In the genomic region with DNA sequence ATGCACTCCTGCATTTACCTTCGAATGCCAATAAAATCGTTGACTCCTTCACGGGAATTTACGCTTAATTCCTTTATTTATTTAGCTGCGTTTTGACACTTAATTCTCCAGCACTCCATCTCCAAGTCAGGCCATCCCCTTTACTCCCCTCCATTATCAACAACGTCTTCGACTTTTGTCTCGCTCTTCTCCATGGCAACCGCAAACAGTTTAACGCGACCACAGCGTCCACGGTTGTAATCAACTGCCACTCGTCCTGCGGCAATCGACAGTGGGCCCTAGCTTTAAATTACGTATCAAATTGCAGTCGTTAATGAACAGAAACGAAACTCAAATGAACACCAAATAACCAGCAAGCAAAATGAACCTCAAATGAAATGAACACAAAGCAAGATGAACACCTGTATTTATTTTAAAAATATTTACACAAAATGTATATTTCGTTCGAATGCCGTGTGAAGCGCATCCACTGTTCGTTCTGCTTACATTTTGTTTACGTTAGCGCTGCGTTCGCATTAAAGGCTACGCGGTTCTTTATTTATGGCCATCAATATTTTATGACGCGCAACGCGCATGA, we compare ENCODE assay signal across 5 fruit fly cellular contexts.
A peak's percentile ranks its signal among the peaks of the same experiment; 100 is the strongest.
TF ChIP-seq lines count a peak whose summit lies in the region.

No protein-coding gene starts in this region.

- TF ChIP-seq CTCF in whole organism, embryonic (GFP tag; optimal IDR thresholded peaks at IDR 0.05; lab: Kevin White, UChicago), result no peak

TF ChIP-seq in whole organism, adult, 20 proteins besides CTCF, POLR2A, EP300 and RAD21:
- TF ChIP-seq tj (GFP tag; optimal IDR thresholded peaks at IDR 0.05; lab: Kevin White, UChicago), result peak; percentile 17
- no peak for TF ChIP-seq bab1 (GFP tag; optimal IDR thresholded peaks at IDR 0.05; lab: Kevin White, UChicago)
- TF ChIP-seq CG12768 (GFP tag; optimal IDR thresholded peaks at IDR 0.05; lab: Kevin White, UChicago), result no peak

TF ChIP-seq in whole organism, embryonic, 481 proteins besides CTCF, POLR2A, EP300 and RAD21 (continues in another document):
- TF ChIP-seq Meics (GFP tag; optimal IDR thresholded peaks at IDR 0.05; lab: Kevin White, UChicago), result peak; percentile 20
- TF ChIP-seq cad (GFP tag; optimal IDR thresholded peaks at IDR 0.05; lab: Kevin White, UChicago), result no peak
- peak; percentile 24 for TF ChIP-seq PHDP (tag; optimal IDR thresholded peaks at IDR 0.05; lab: Kevin White, UChicago)
- peak; percentile 84 for TF ChIP-seq Med (GFP tag; lab: Kevin White, UChicago)
- peak; percentile 33 for TF ChIP-seq lab (GFP tag; optimal IDR thresholded peaks at IDR 0.05; lab: Kevin White, UChicago)
- peak; percentile 23 for TF ChIP-seq CG7839 (tag; optimal IDR thresholded peaks at IDR 0.05; lab: Kevin White, UChicago)
- TF ChIP-seq CG18599 (GFP tag; optimal IDR thresholded peaks at IDR 0.05; lab: Kevin White, UChicago), result peak; percentile 63
- TF ChIP-seq abd-A (tag; optimal IDR thresholded peaks at IDR 0.05; lab: Kevin White, UChicago), result peak; percentile 52
- no peak for TF ChIP-seq CG13296 (GFP tag; optimal IDR thresholded peaks at IDR 0.05; lab: Kevin White, UChicago)
- TF ChIP-seq CG15514 (GFP tag; optimal IDR thresholded peaks at IDR 0.05; lab: Kevin White, UChicago), result peak; percentile 6
- peak; percentile 6 for TF ChIP-seq Hmr (GFP tag; optimal IDR thresholded peaks at IDR 0.05; lab: Kevin White, UChicago)
- no peak for TF ChIP-seq slp2 (GFP tag; optimal IDR thresholded peaks at IDR 0.05; lab: Kevin White, UChicago)
- no peak for TF ChIP-seq BEAF-32 (GFP tag; optimal IDR thresholded peaks at IDR 0.05; lab: Kevin White, UChicago)
- TF ChIP-seq Deaf1 (tag; optimal IDR thresholded peaks at IDR 0.05; lab: Kevin White, UChicago), result peak; percentile 0
- peak; percentile 2 for TF ChIP-seq BtbVII (GFP tag; optimal IDR thresholded peaks at IDR 0.05; lab: Kevin White, UChicago)
- TF ChIP-seq Abd-B (GFP tag; optimal IDR thresholded peaks at IDR 0.05; lab: Kevin White, UChicago), result peak; percentile 17
- TF ChIP-seq CG10979 (tag; optimal IDR thresholded peaks at IDR 0.05; lab: Kevin White, UChicago), result peak; percentile 9
- TF ChIP-seq Sox102F (GFP tag; optimal IDR thresholded peaks at IDR 0.05; lab: Kevin White, UChicago), result peak; percentile 14
- peak; percentile 52 for TF ChIP-seq Fer1 (GFP tag; optimal IDR thresholded peaks at IDR 0.05; lab: Kevin White, UChicago)
- TF ChIP-seq CG14667 (GFP tag; IDR thresholded peaks at IDR 0.05; lab: Robert Waterston, UW), result no peak

TF ChIP-seq in whole organism, prepupa, 60 proteins besides CTCF, POLR2A, EP300 and RAD21 (continues in another document):
- peak; percentile 70 for TF ChIP-seq esn (GFP tag; optimal IDR thresholded peaks at IDR 0.05; lab: Kevin White, UChicago)
- TF ChIP-seq CG32006 (GFP tag; optimal IDR thresholded peaks at IDR 0.05; lab: Kevin White, UChicago), result peak; percentile 70
- peak; percentile 49 for TF ChIP-seq CG8632 (GFP tag; optimal IDR thresholded peaks at IDR 0.05; lab: Kevin White, UChicago)
- TF ChIP-seq pdm3 (GFP tag; optimal IDR thresholded peaks at IDR 0.05; lab: Kevin White, UChicago), result peak; percentile 37
- TF ChIP-seq ss (GFP tag; optimal IDR thresholded peaks at IDR 0.05; lab: Kevin White, UChicago), result peak; percentile 77 to 85
- TF ChIP-seq dsx (GFP tag; optimal IDR thresholded peaks at IDR 0.05; lab: Kevin White, UChicago; ENCODE audit: poor library complexity, severe bottlenecking), result peak; percentile 87
- peak; percentile 43 for TF ChIP-seq OdsH (GFP tag; optimal IDR thresholded peaks at IDR 0.05; lab: Kevin White, UChicago)
- TF ChIP-seq Blimp-1 (GFP tag; optimal IDR thresholded peaks at IDR 0.05; lab: Kevin White, UChicago), result peak; percentile 10
- peak; percentile 79 for TF ChIP-seq CG6808 (GFP tag; optimal IDR thresholded peaks at IDR 0.05; lab: Kevin White, UChicago)
- no peak for TF ChIP-seq CG15336 (GFP tag; IDR thresholded peaks at IDR 0.05; lab: Robert Waterston, UW)
- peak; percentile 47 for TF ChIP-seq CG3919 (GFP tag; optimal IDR thresholded peaks at IDR 0.05; lab: Kevin White, UChicago)
- TF ChIP-seq Eip93F (GFP tag; optimal IDR thresholded peaks at IDR 0.05; lab: Kevin White, UChicago), result no peak
- 0 out of 2 replicates have a peak, but pooled peaks have one; percentile 8 for TF ChIP-seq CG11294 (GFP tag; IDR thresholded peaks at IDR 0.05; lab: Robert Waterston, UW)
- peak; percentile 68 for TF ChIP-seq CG10631 (GFP tag; optimal IDR thresholded peaks at IDR 0.05; lab: Kevin White, UChicago)
- TF ChIP-seq CG1621 (tag; optimal IDR thresholded peaks at IDR 0.05; lab: Kevin White, UChicago), result peak; percentile 81
- TF ChIP-seq CG9139 (GFP tag; optimal IDR thresholded peaks at IDR 0.05; lab: Kevin White, UChicago), result peak; percentile 52
- peak; percentile 21 for TF ChIP-seq CG11902 (GFP tag; optimal IDR thresholded peaks at IDR 0.05; lab: Kevin White, UChicago)
- TF ChIP-seq topi (GFP tag; optimal IDR thresholded peaks at IDR 0.05; lab: Kevin White, UChicago), result peak; percentile 74
- TF ChIP-seq eg (GFP tag; IDR thresholded peaks at IDR 0.05; lab: Robert Waterston, UW), result no peak
- TF ChIP-seq acj6 (GFP tag; optimal IDR thresholded peaks at IDR 0.05; lab: Kevin White, UChicago), result peak; percentile 53

TF ChIP-seq in whole organism, pupa, 21 proteins besides CTCF, POLR2A, EP300 and RAD21:
- TF ChIP-seq CG8159 (tag; optimal IDR thresholded peaks at IDR 0.05; lab: Kevin White, UChicago) (peak; percentile 85), D1 (tag; optimal IDR thresholded peaks at IDR 0.05; lab: Kevin White, UChicago) (peak; percentile 56), CG32121 (GFP tag; IDR thresholded peaks at IDR 0.05; lab: Robert Waterston, UW) (no peak), CG15710 (tag; optimal IDR thresholded peaks at IDR 0.05; lab: Kevin White, UChicago) (peak; percentile 80), CG17806 (tag; optimal IDR thresholded peaks at IDR 0.05; lab: Kevin White, UChicago) (peak; percentile 82), gl (tag; optimal IDR thresholded peaks at IDR 0.05; lab: Kevin White, UChicago) (peak; percentile 63), rn (GFP tag; IDR thresholded peaks at IDR 0.05; lab: Robert Waterston, UW) (no peak), CG10348 (GFP tag; IDR thresholded peaks at IDR 0.05; lab: Robert Waterston, UW) (no peak), EcR (GFP tag; optimal IDR thresholded peaks at IDR 0.05; lab: Kevin White, UChicago) (peak; percentile 68), CG13204 (GFP tag; optimal IDR thresholded peaks at IDR 0.05; lab: Kevin White, UChicago) (peak; percentile 68), Pif1A (GFP tag; optimal IDR thresholded peaks at IDR 0.05; lab: Kevin White, UChicago) (peak; percentile 82), CG8301 (tag; optimal IDR thresholded peaks at IDR 0.05; lab: Kevin White, UChicago) (peak; percentile 51), CG4496 (GFP tag; IDR thresholded peaks at IDR 0.05; lab: Robert Waterston, UW) (peak; percentile 39; the same call in 2 of the 3 replicates), Snoo (tag; optimal IDR thresholded peaks at IDR 0.05; lab: Kevin White, UChicago) (peak; percentile 41), Pif1B (GFP tag; optimal IDR thresholded peaks at IDR 0.05; lab: Kevin White, UChicago) (peak; percentile 74), CG14655 (GFP tag; optimal IDR thresholded peaks at IDR 0.05; lab: Kevin White, UChicago) (peak; percentile 71), CG9948 (tag; optimal IDR thresholded peaks at IDR 0.05; lab: Kevin White, UChicago) (peak; percentile 75), CG34367 (tag; optimal IDR thresholded peaks at IDR 0.05; lab: Kevin White, UChicago) (peak; percentile 78), fd96Ca (GFP tag; IDR thresholded peaks at IDR 0.05; lab: Robert Waterston, UW) (no peak), CG12605 (GFP tag; IDR thresholded peaks at IDR 0.05; lab: Robert Waterston, UW) (peak; percentile 37; the same call in 1 of the 2 replicates), Ets98B (GFP tag; IDR thresholded peaks at IDR 0.05; lab: Robert Waterston, UW) (no peak; the same call in 1 of the 2 replicates)

TF ChIP-seq in whole organism, wandering third instar larva, 38 proteins besides CTCF, POLR2A, EP300 and RAD21 (continues in another document):
- TF ChIP-seq psq (GFP tag; optimal IDR thresholded peaks at IDR 0.05; lab: Kevin White, UChicago), result peak; percentile 35
- TF ChIP-seq woc (GFP tag; optimal IDR thresholded peaks at IDR 0.05; lab: Kevin White, UChicago), result peak; percentile 32
- TF ChIP-seq dl (GFP tag; optimal IDR thresholded peaks at IDR 0.05; lab: Kevin White, UChicago; ENCODE audit: insufficient read depth in 1 of 2, partially characterized antibody in 2 of 2), result no peak
- TF ChIP-seq fru (GFP tag; optimal IDR thresholded peaks at IDR 0.05; lab: Kevin White, UChicago), result peak; percentile 66
- peak; percentile 40 for TF ChIP-seq br (GFP tag; optimal IDR thresholded peaks at IDR 0.05; lab: Kevin White, UChicago)
- peak; percentile 13 for TF ChIP-seq dmrt93B (GFP tag; optimal IDR thresholded peaks at IDR 0.05; lab: Kevin White, UChicago)
- TF ChIP-seq Hr78 (GFP tag; optimal IDR thresholded peaks at IDR 0.05; lab: Kevin White, UChicago), result no peak
- no peak for TF ChIP-seq Mio (GFP tag; optimal IDR thresholded peaks at IDR 0.05; lab: Kevin White, UChicago)
- no peak for TF ChIP-seq Hr83 (GFP tag; optimal IDR thresholded peaks at IDR 0.05; lab: Kevin White, UChicago; ENCODE audit: poor library complexity, severe bottlenecking)
- TF ChIP-seq CG32264 (GFP tag; optimal IDR thresholded peaks at IDR 0.05; lab: Kevin White, UChicago), result no peak
- TF ChIP-seq GATAd (GFP tag; optimal IDR thresholded peaks at IDR 0.05; lab: Kevin White, UChicago), result no peak
- no peak for TF ChIP-seq OdsH (GFP tag; optimal IDR thresholded peaks at IDR 0.05; lab: Kevin White, UChicago)
- no peak for TF ChIP-seq dsf (GFP tag; optimal IDR thresholded peaks at IDR 0.05; lab: Kevin White, UChicago; ENCODE audit: borderline replicate concordance)
- no peak for TF ChIP-seq jim (GFP tag; optimal IDR thresholded peaks at IDR 0.05; lab: Kevin White, UChicago)
- TF ChIP-seq Jra (GFP tag; optimal IDR thresholded peaks at IDR 0.05; lab: Kevin White, UChicago), result no peak
- TF ChIP-seq sv (GFP tag; optimal IDR thresholded peaks at IDR 0.05; lab: Kevin White, UChicago), result no peak
- no peak for TF ChIP-seq sage (GFP tag; optimal IDR thresholded peaks at IDR 0.05; lab: Kevin White, UChicago)
- TF ChIP-seq Dif (GFP tag; optimal IDR thresholded peaks at IDR 0.05; lab: Kevin White, UChicago; ENCODE audit: partially characterized antibody), result no peak
- TF ChIP-seq foxo (GFP tag; optimal IDR thresholded peaks at IDR 0.05; lab: Kevin White, UChicago), result no peak
- peak; percentile 11 for TF ChIP-seq rgr (GFP tag; optimal IDR thresholded peaks at IDR 0.05; lab: Kevin White, UChicago)
- TF ChIP-seq ey (GFP tag; optimal IDR thresholded peaks at IDR 0.05; lab: Kevin White, UChicago), result peak; percentile 13
- TF ChIP-seq HLH106 (tag; optimal IDR thresholded peaks at IDR 0.05; lab: Kevin White, UChicago), result peak; percentile 34
- no peak for TF ChIP-seq brk (GFP tag; optimal IDR thresholded peaks at IDR 0.05; lab: Kevin White, UChicago)
- no peak for TF ChIP-seq Dfd (GFP tag; optimal IDR thresholded peaks at IDR 0.05; lab: Kevin White, UChicago)
- TF ChIP-seq lola (GFP tag; optimal IDR thresholded peaks at IDR 0.05; lab: Kevin White, UChicago), result no peak
- TF ChIP-seq Vsx2 (GFP tag; optimal IDR thresholded peaks at IDR 0.05; lab: Kevin White, UChicago; ENCODE audit: partially characterized antibody), result no peak
